Worm (Caenorhabditis elegans) whole organism, young adult: ENCODE measurements around the gene F56A8.5.
"Not testable (repeated sequence)": the region's sequence is repeated elsewhere in the genome, so short reads cannot be mapped to it uniquely, and the experiment has no call there.

ENCODE experiments used
- C06A6.2 ChIP-seq: fragments of 200-800 bp; sonication (Bioruptor generic); conservative IDR thresholded peaks from 2 replicates; pipeline ENCODE4 v1.3.6; 2022; ENCODE audit warnings: missing genetic modification characterization, missing compliant biosample characterization
- C17E4.6 ChIP-seq: fragments of 200-800 bp; sonication (Bioruptor generic); IDR thresholded peaks from 2 replicates; pipeline ENCODE4 v1.3.6; 2022; ENCODE audit warnings: missing genetic modification reagents, missing genetic modification characterization, missing compliant biosample characterization
- D2030.7 ChIP-seq: fragments of 200-800 bp; sonication (Bioruptor generic); IDR thresholded peaks from 2 replicates; pipeline ENCODE4 v1.3.6; 2022; ENCODE audit warnings: missing genetic modification reagents, missing genetic modification characterization, missing compliant biosample characterization
- K11D2.4 ChIP-seq: fragments of 200-800 bp; sonication (Bioruptor generic); IDR thresholded peaks from 2 replicates; pipeline ENCODE4 v1.3.6; 2022; ENCODE audit warnings: missing genetic modification reagents, missing genetic modification characterization, missing compliant biosample characterization
- Y53G8AR.9 ChIP-seq: fragments of 200-800 bp; sonication (Bioruptor generic); conservative IDR thresholded peaks from 2 replicates; pipeline ENCODE4 v1.3.6; 2022; ENCODE audit warnings: missing genetic modification reagents, missing genetic modification characterization, missing compliant biosample characterization
- Y79H2A.3 ChIP-seq: fragments of 200-800 bp; sonication (Bioruptor generic); conservative IDR thresholded peaks from 2 replicates; pipeline ENCODE4 v1.3.6; 2022; ENCODE audit warnings: missing genetic modification reagents, missing genetic modification characterization, missing compliant biosample characterization
- attf-5 ChIP-seq: fragments of 200-800 bp; sonication (Bioruptor generic); optimal IDR thresholded peaks from 2 replicates; lab custom pipeline; 2018; ENCODE audit warnings: mild to moderate bottlenecking, missing genetic modification characterization, missing compliant biosample characterization
- bed-2 ChIP-seq: fragments of 200-800 bp; sonication (Bioruptor generic); IDR thresholded peaks from 2 replicates; pipeline ENCODE4 v1.3.6; 2022; ENCODE audit warnings: missing genetic modification reagents, missing genetic modification characterization, missing compliant biosample characterization
- cebp-1 ChIP-seq, 2 experiments: fragments of 200-800 bp in 1 of 2; sonication (Bioruptor generic) in 1 of 2; sonication (generic microtip) in 1 of 2; IDR thresholded peaks in 1 of 2; optimal IDR thresholded peaks in 1 of 2; 2 replicates each; pipeline versions ENCODE4 v1.3.6 to Lab custom; 2017 to 2022; ENCODE audit warnings: missing compliant biosample characterization in 2 of 2, missing genetic modification characterization in 2 of 2, mild to moderate bottlenecking in 1 of 2, missing genetic modification reagents in 1 of 2, moderate library complexity in 1 of 2
- ceh-100 ChIP-seq: fragments of 200-800 bp; sonication (Bioruptor generic); IDR thresholded peaks from 2 replicates; pipeline ENCODE4 v1.3.6; 2022; ENCODE audit warnings: missing genetic modification reagents, missing genetic modification characterization, missing compliant biosample characterization
- ceh-40 ChIP-seq: fragments of 200-800 bp; sonication (Bioruptor generic); IDR thresholded peaks from 2 replicates; pipeline ENCODE4 v1.3.6; 2022; ENCODE audit warnings: missing genetic modification characterization, missing compliant biosample characterization
- ceh-91 ChIP-seq: fragments of 200-800 bp; sonication (Bioruptor generic); IDR thresholded peaks from 2 replicates; pipeline ENCODE4 v1.3.6; 2022; ENCODE audit warnings: missing genetic modification reagents, missing genetic modification characterization, missing compliant biosample characterization
- dox-1 ChIP-seq: fragments of 200-800 bp; sonication (Bioruptor generic); IDR thresholded peaks from 2 replicates; pipeline ENCODE4 v1.3.6; 2022; ENCODE audit warnings: missing genetic modification reagents, missing genetic modification characterization, missing compliant biosample characterization
- dpl-1 ChIP-seq: fragments of 150-350 bp; optimal IDR thresholded peaks from 2 replicates; lab custom pipeline; 2014; ENCODE audit warnings: missing biosample characterization, missing genetic modification reagents, missing genetic modification characterization
- efl-1 ChIP-seq: fragments of 150-350 bp; optimal IDR thresholded peaks from 2 replicates; lab custom pipeline; 2014; ENCODE audit warnings: missing biosample characterization, missing genetic modification reagents, missing genetic modification characterization
- egl-18 ChIP-seq: fragments of 200-800 bp; sonication (Bioruptor generic); IDR thresholded peaks from 2 replicates; pipeline ENCODE4 v1.3.6; 2022; ENCODE audit warnings: missing genetic modification reagents, missing genetic modification characterization, missing compliant biosample characterization
- egl-44 ChIP-seq: fragments of 200-800 bp; sonication (Bioruptor generic); IDR thresholded peaks from 2 replicates; pipeline ENCODE4 v1.3.6; 2022; ENCODE audit warnings: missing genetic modification reagents, missing genetic modification characterization, missing compliant biosample characterization
- ekl-4 ChIP-seq: fragments of 200-800 bp; sonication (Bioruptor generic); IDR thresholded peaks from 2 replicates; pipeline ENCODE4 v1.3.6; 2022; ENCODE audit warnings: missing genetic modification reagents, missing genetic modification characterization, missing compliant biosample characterization
- hmg-1.2 ChIP-seq: fragments of 200-800 bp; sonication (Bioruptor generic); IDR thresholded peaks from 2 replicates; pipeline ENCODE4 v1.3.6; 2022; ENCODE audit warnings: missing genetic modification reagents, missing genetic modification characterization, missing compliant biosample characterization
- hsf-1 ChIP-seq: fragments of 200-800 bp; sonication (Bioruptor generic); IDR thresholded peaks from 2 replicates; pipeline ENCODE4 v1.3.6; 2022; ENCODE audit warnings: missing genetic modification reagents, missing genetic modification characterization, missing compliant biosample characterization
- let-526 ChIP-seq: fragments of 200-800 bp; sonication (Bioruptor generic); IDR thresholded peaks from 2 replicates; pipeline ENCODE4 v1.3.6; 2022; ENCODE audit warnings: missing genetic modification reagents, missing genetic modification characterization, missing compliant biosample characterization
- lin-35 ChIP-seq, 3 experiments: fragments of 150-350 bp in 2 of 3; sonication (generic microtip) in 1 of 3; optimal IDR thresholded peaks; 2 replicates each; lab custom pipeline; 2014 to 2018; ENCODE audit warnings: missing biosample characterization in 3 of 3, missing genetic modification characterization in 3 of 3, missing genetic modification reagents in 3 of 3
- lin-40 ChIP-seq: sonication (generic microtip); optimal IDR thresholded peaks from 2 replicates; lab custom pipeline; 2016; ENCODE audit warnings: missing genetic modification characterization, mild to moderate bottlenecking, missing compliant biosample characterization, missing genotype, missing genetic modification reagents
- lin-54 ChIP-seq: fragments of 200-800 bp; sonication (Bioruptor generic); optimal IDR thresholded peaks from 2 replicates; lab custom pipeline; 2018; ENCODE audit warnings: mild to moderate bottlenecking, missing genetic modification characterization, missing compliant biosample characterization
- mcd-1 ChIP-seq: fragments of 200-800 bp; sonication (Bioruptor generic); IDR thresholded peaks from 2 replicates; pipeline ENCODE4 v1.3.6; 2022; ENCODE audit warnings: missing genetic modification reagents, missing genetic modification characterization, missing compliant biosample characterization
- pbrm-1 ChIP-seq: fragments of 200-800 bp; sonication (Bioruptor generic); IDR thresholded peaks from 2 replicates; pipeline ENCODE4 v1.3.6; 2022; ENCODE audit warnings: missing genetic modification reagents, missing genetic modification characterization, missing compliant biosample characterization
- rpc-1 ChIP-seq, 2 experiments: fragments of 150-350 bp in 1 of 2; sonication (generic microtip) in 1 of 2; optimal IDR thresholded peaks; 2 replicates each; lab custom pipeline; 2014 to 2018; ENCODE audit warnings: missing biosample characterization in 1 of 2, missing genetic modification characterization in 1 of 2, missing genetic modification reagents in 1 of 2, missing genotype in 1 of 2
- snpc-3.4 ChIP-seq: sonication (generic microtip); optimal IDR thresholded peaks from 2 replicates; lab custom pipeline; 2017; ENCODE audit warnings: missing genetic modification characterization, mild to moderate bottlenecking, missing compliant biosample characterization, antibody characterized with exemption, moderate library complexity, missing genotype, missing genetic modification reagents
- snpc-4 ChIP-seq, 5 experiments: fragments of 150-350 bp in 1 of 5; sonication (generic microtip) in 4 of 5; optimal IDR thresholded peaks; 2 replicates each; lab custom pipeline; 2014 to 2018; ENCODE audit warnings: missing genetic modification characterization in 5 of 5, missing biosample characterization in 3 of 5, antibody characterized with exemption in 2 of 5, mild to moderate bottlenecking in 2 of 5, missing compliant biosample characterization in 2 of 5, missing genotype in 2 of 5, moderate library complexity in 2 of 5, missing genetic modification reagents in 1 of 5
- ztf-28 ChIP-seq: fragments of 200-800 bp; sonication (Bioruptor generic); IDR thresholded peaks from 2 replicates; pipeline ENCODE4 v1.3.6; 2022; ENCODE audit warnings: missing genetic modification reagents, missing genetic modification characterization, missing compliant biosample characterization
- ztf-6 ChIP-seq: fragments of 200-800 bp; sonication (Bioruptor generic); IDR thresholded peaks from 2 replicates; pipeline ENCODE4 v1.3.6; 2022; ENCODE audit warnings: missing genetic modification reagents, missing genetic modification characterization, missing compliant biosample characterization

F56A8.5 gene

DNA sequence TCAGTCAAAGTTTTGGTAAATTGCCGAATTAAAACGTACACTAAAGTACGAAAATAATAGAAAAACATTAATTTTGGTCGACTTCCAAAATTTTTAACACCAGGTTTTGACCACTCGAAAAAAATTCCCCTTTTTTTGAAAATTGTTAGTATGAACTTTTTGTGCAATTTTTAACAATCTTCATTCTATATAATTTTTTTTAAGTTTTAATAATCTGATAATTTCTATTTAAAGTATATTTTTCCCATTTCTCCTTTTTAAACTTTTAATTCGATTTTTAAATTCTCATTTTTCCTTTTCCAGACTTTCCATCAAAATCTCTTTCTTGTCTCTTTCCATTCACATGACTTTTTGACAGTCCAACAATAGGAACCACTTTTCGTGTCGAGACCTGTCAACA is 11.3 kb downstream of the F56A8.5 start, which contains the start of gene unc-64:
TSS of gene unc-64 (plus strand) at position 301 of the 400 bp plus-strand sequence.
- TF ChIP-seq lin-35 (GFP tag; optimal IDR thresholded peaks at IDR 0.05; lab: Kevin White, UChicago) = no peak

DNA sequence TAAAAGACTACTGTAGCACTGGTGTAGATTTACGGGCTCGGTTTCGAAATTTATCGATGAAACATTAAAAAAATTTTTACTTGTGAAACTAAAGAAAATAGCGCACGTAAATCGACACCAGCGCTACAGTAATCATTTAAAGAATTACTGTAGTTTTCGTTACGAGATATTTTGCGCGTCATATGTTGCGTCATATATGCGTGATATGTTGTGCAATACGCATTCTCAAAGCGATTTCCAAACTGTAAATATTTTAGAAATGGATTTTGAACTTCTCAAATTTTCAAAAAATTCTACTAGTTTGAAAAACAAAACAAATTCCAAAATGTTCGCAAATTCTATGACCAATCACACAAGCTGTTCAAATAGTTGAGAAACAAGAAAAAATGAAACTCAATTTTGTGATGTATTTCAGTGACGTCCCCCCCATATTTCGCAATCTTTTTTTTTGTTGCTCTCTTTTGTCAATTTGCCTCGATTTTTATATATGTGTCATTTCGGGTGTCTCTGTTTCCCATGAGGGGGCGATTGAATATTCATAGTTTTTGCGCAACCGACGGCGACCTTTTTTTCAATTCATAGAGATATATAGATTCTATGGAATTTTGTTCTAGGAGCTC is 12.3 kb downstream of the F56A8.5 start:
- peak in 1 of 3 experiments; percentile 44 for TF ChIP-seq lin-35 (GFP tag; optimal IDR thresholded peaks at IDR 0.05; lab: Kevin White, UChicago)
- peak; percentile 57; the same call in 1 of the 2 replicates for TF ChIP-seq cebp-1 (GFP tag; IDR thresholded peaks at IDR 0.05; lab: Robert Waterston, UW)
- peak; percentile 95 for TF ChIP-seq cebp-1 (tag; optimal IDR thresholded peaks at IDR 0.05; lab: Kevin White, UChicago)
- TF ChIP-seq hmg-1.2 (GFP tag; lab: Robert Waterston, UW) = no peak
- TF ChIP-seq, all 124 proteins: peak for 2

DNA sequence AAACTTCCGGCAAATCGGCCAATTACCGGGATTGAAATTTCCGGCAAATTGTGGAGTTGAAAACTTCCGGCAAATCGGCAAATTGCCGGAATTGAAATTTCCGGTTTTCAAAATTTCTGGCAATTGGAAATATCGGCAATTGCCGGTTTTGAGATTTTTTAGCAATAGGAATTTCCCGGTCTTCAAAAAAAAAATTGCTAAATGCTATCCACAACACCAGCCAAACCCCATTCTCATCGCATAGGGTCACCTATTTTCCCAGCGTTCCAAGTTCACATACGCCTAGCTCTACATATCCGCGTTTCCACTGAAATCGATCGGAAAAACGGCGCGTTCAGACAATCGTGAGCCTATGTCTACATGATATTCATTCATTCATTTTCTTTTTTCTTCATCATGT is 19.8 kb downstream of the F56A8.5 start, which contains the start of gene F56A8.8:
TSS of gene F56A8.8 (plus strand) at position 301 of the 400 bp plus-strand sequence.
- no peak for TF ChIP-seq ztf-6

DNA sequence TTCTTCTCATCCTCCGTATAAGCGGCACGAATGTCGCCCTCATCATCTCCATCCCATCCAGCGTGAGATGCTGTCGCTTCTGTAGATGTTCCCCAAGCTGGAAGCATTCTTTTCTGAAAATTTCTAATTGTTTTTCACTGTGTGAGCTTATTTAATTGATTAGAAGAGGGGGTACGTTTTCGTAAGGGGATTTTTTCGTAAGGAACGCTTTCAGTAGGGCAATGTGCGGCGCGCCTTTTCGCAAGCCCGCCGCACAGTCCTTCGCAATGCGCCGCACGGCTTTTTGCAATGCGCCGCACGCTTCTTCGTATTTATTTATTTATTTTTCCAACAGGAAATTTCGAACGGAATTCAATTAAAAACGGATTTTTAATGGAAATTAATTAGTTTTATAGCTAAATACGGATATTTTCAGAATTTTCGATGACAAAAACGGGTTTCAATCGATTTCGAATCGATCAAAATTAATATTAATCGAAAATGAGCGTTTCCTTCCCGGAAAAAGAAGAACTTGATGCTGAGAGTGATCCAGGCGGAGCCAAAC is 27.4 kb downstream of the F56A8.5 start, which contains the start of gene set-25:
TSS of gene set-25 (minus strand) at position 120 of the 544 bp plus-strand sequence.
- TF ChIP-seq cebp-1 (GFP tag; IDR thresholded peaks at IDR 0.05; lab: Robert Waterston, UW); rpc-1 (tag; optimal IDR thresholded peaks at IDR 0.05; lab: Kevin White, UChicago): not testable (repeated sequence)
- TF ChIP-seq cebp-1 (tag; optimal IDR thresholded peaks at IDR 0.05; lab: Kevin White, UChicago) = peak; percentile 4
- peak; percentile 63 for TF ChIP-seq mcd-1 (GFP tag; lab: Robert Waterston, UW)
- TF ChIP-seq dox-1 (GFP tag; lab: Robert Waterston, UW) = peak; percentile 68
- peak; percentile 28 for TF ChIP-seq rpc-1 (optimal IDR thresholded peaks at IDR 0.05; lab: Kevin White, UChicago)
- 0 out of 2 replicates have a peak, but pooled peaks have one; percentile 17 for TF ChIP-seq hmg-1.2 (GFP tag; lab: Robert Waterston, UW)
- peak; percentile 52 for TF ChIP-seq attf-5 (GFP tag; lab: Kevin White, UChicago)
- peak; percentile 58; the same call in 1 of the 2 replicates for TF ChIP-seq ceh-100 (GFP tag; lab: Robert Waterston, UW)
- TF ChIP-seq egl-44 (GFP tag; lab: Robert Waterston, UW) = peak; percentile 27; the same call in 1 of the 2 replicates
- TF ChIP-seq C06A6.2 (GFP tag; lab: Robert Waterston, UW) = peak; percentile 93

DNA sequence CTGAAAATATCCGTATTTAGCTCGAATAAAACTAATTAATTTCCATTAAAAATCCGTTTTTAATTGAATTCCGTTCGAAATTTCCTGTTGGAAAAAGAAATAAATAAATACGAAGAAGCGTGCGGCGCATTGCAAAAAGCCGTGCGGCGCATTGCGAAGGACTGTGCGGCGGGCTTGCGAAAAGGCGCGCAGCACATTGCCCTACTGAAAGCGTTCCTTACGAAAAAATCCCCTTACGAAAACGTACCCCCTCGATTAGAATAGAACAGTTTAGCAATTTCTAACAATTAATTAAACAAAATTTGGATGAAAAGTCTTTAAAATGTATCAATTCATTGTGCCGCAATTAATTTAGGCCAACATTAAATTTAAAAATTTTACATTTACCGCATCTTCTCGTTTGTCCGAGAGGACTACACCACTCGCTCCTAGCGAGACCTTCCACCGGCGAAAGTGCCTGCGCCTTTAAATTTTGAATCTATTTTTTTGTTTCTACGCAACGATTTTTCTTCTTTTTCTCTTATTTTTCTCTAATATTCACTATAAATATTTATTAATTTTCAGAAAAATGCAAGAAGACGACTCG is 30.7 kb downstream of the F56A8.5 start, which contains the start of gene npp-18:
TSS of gene npp-18 (plus strand) at position 565 of the 586 bp plus-strand sequence.
- TF ChIP-seq ceh-40 (GFP tag; lab: Robert Waterston, UW) (0 out of 2 replicates have a peak, but pooled peaks have one; percentile 26), pbrm-1 (GFP tag; lab: Robert Waterston, UW) (peak; percentile 84), ztf-28 (GFP tag; lab: Robert Waterston, UW) (0 out of 2 replicates have a peak, but pooled peaks have one; percentile 35), ceh-91 (GFP tag; lab: Robert Waterston, UW) (peak; percentile 54; the same call in 1 of the 2 replicates), lin-40 (peak; percentile 49), efl-1 (peak; percentile 43), C06A6.2 (GFP tag; lab: Robert Waterston, UW) (peak; percentile 99), K11D2.4 (peak; percentile 83), hmg-1.2 (GFP tag; lab: Robert Waterston, UW) (peak; percentile 66), Y53G8AR.9 (GFP tag; lab: Robert Waterston, UW) (peak; percentile 88), ekl-4 (GFP tag; lab: Robert Waterston, UW) (peak; percentile 70), hsf-1 (GFP tag; lab: Robert Waterston, UW) (0 out of 2 replicates have a peak, but pooled peaks have one; percentile 5), C17E4.6 (GFP tag; lab: Robert Waterston, UW) (0 out of 2 replicates have a peak, but pooled peaks have one; percentile 9), snpc-3.4 (tag; lab: Kevin White, UChicago) (peak; percentile 1), snpc-4 (tag; optimal IDR thresholded peaks at IDR 0.05; lab: Kevin White, UChicago) (peak in 1 of 4 experiments; percentile 8), ceh-100 (GFP tag; lab: Robert Waterston, UW) (peak; percentile 78), D2030.7 (GFP tag; lab: Robert Waterston, UW) (peak; percentile 44), mcd-1 (GFP tag; lab: Robert Waterston, UW) (peak; percentile 84), lin-54 (GFP tag; lab: Kevin White, UChicago) (peak; percentile 59), egl-18 (0 out of 2 replicates have a peak, but pooled peaks have one; percentile 30), Y79H2A.3 (GFP tag; lab: Robert Waterston, UW) (peak; percentile 71; the same call in 1 of the 2 replicates), lin-35 (GFP tag; optimal IDR thresholded peaks at IDR 0.05; lab: Kevin White, UChicago) (peak in 1 of 3 experiments; percentile 81), dpl-1 (GFP tag; lab: Kevin White, UChicago) (peak; percentile 15), bed-2 (GFP tag; lab: Robert Waterston, UW) (0 out of 2 replicates have a peak, but pooled peaks have one; percentile 20), egl-44 (GFP tag; lab: Robert Waterston, UW) (0 out of 2 replicates have a peak, but pooled peaks have one; percentile 36), let-526 (GFP tag; lab: Robert Waterston, UW) (0 out of 2 replicates have a peak, but pooled peaks have one; percentile 31), cebp-1 (GFP tag; IDR thresholded peaks at IDR 0.05; lab: Robert Waterston, UW) (peak; percentile 55; the same call in 1 of the 2 replicates)
- TF ChIP-seq snpc-4 (GFP tag; optimal IDR thresholded peaks at IDR 0.05; lab: Kevin White, UChicago); cebp-1 (tag; optimal IDR thresholded peaks at IDR 0.05; lab: Kevin White, UChicago): not testable (repeated sequence)
